Worm (Caenorhabditis elegans) whole organism, L4 larva: ENCODE data around the gene C39E9.12.
A peak's percentile ranks its signal among the peaks of the same experiment; 100 is the strongest.

Experiments
- F10B5.3 ChIP-seq: sonication (generic microtip); optimal IDR thresholded peaks from 2 replicates; lab custom pipeline; 2016; ENCODE audit warnings: mild to moderate bottlenecking, missing genetic modification characterization, missing compliant biosample characterization
- R02D3.7 ChIP-seq: fragments of 150-350 bp; sonication (generic microtip); optimal IDR thresholded peaks from 3 replicates; lab custom pipeline; 2014; ENCODE audit warnings: missing biosample characterization, missing genetic modification characterization
- T26A8.4 ChIP-seq: fragments of 200-800 bp; sonication (Bioruptor generic); IDR thresholded peaks from 2 replicates; pipeline ENCODE4 v1.3.6; 2022; ENCODE audit warnings: missing genetic modification characterization, missing compliant biosample characterization
- Y5F2A.4 ChIP-seq: fragments of 200-800 bp; sonication (Bioruptor generic); optimal IDR thresholded peaks from 2 replicates; lab custom pipeline; 2018; ENCODE audit warnings: mild to moderate bottlenecking, missing genetic modification characterization, missing compliant biosample characterization
- ZK546.5 ChIP-seq, 2 experiments: sonication (generic microtip); optimal IDR thresholded peaks; 2 replicates each; lab custom pipeline; 2017; ENCODE audit warnings: missing biosample characterization in 2 of 2, missing genetic modification characterization in 2 of 2
- ceh-20 ChIP-seq: fragments of 200-800 bp; sonication (Bioruptor generic); IDR thresholded peaks from 2 replicates; pipeline ENCODE4 v1.3.6; 2022; ENCODE audit warnings: missing genetic modification reagents, missing genetic modification characterization, missing compliant biosample characterization
- ceh-44 ChIP-seq: fragments of 200-800 bp; sonication (Bioruptor generic); IDR thresholded peaks from 2 replicates; pipeline ENCODE4 v1.3.6; 2022; ENCODE audit warnings: missing genetic modification reagents, missing genetic modification characterization, missing compliant biosample characterization
- daf-12 ChIP-seq: fragments of 150-350 bp; optimal IDR thresholded peaks from 2 replicates; lab custom pipeline; 2014; ENCODE audit warnings: missing biosample characterization, missing genetic modification reagents, missing genetic modification characterization
- daf-8 ChIP-seq: fragments of 200-800 bp; sonication (Bioruptor generic); IDR thresholded peaks from 2 replicates; pipeline ENCODE4 v1.3.6; 2022; ENCODE audit warnings: missing genetic modification characterization, missing compliant biosample characterization
- dmd-6 ChIP-seq: fragments of 200-800 bp; sonication (Bioruptor generic); IDR thresholded peaks from 2 replicates; pipeline ENCODE4 v1.3.6; 2022; ENCODE audit warnings: missing genetic modification reagents, missing genetic modification characterization, missing compliant biosample characterization
- dmd-9 ChIP-seq: fragments of 200-800 bp; sonication (Bioruptor generic); IDR thresholded peaks from 2 replicates; pipeline ENCODE4 v1.3.6; 2022; ENCODE audit warnings: missing genetic modification reagents, missing genetic modification characterization, missing compliant biosample characterization
- dve-1 ChIP-seq: sonication (generic microtip); optimal IDR thresholded peaks from 2 replicates; lab custom pipeline; 2017; ENCODE audit warnings: antibody characterized with exemption, mild to moderate bottlenecking, missing genetic modification characterization, missing compliant biosample characterization; ENCODE audit not compliant: insufficient read depth
- egl-43 ChIP-seq: fragments of 200-800 bp; sonication (Bioruptor generic); IDR thresholded peaks from 2 replicates; pipeline ENCODE4 v1.3.6; 2022; ENCODE audit warnings: missing genetic modification reagents, missing genetic modification characterization, missing compliant biosample characterization
- fos-1 ChIP-seq: fragments of 150-350 bp; optimal IDR thresholded peaks from 2 replicates; lab custom pipeline; 2014; ENCODE audit warnings: missing biosample characterization, missing genetic modification characterization
- hlh-11 ChIP-seq: fragments of 200-800 bp; sonication (Bioruptor generic); optimal IDR thresholded peaks from 2 replicates; lab custom pipeline; 2018; ENCODE audit warnings: mild to moderate bottlenecking, missing genetic modification characterization, missing compliant biosample characterization
- lin-29 ChIP-seq: fragments of 200-800 bp; sonication (Bioruptor generic); IDR thresholded peaks from 2 replicates; pipeline ENCODE4 v1.3.6; 2022; ENCODE audit warnings: missing genetic modification reagents, missing genetic modification characterization, missing compliant biosample characterization
- lir-3 ChIP-seq: sonication (generic microtip); optimal IDR thresholded peaks from 2 replicates; lab custom pipeline; 2016; ENCODE audit warnings: mild to moderate bottlenecking, missing genetic modification characterization, missing compliant biosample characterization
- lsy-2 ChIP-seq, 2 experiments: fragments of 150-350 bp in 1 of 2; sonication (generic microtip) in 1 of 2; optimal IDR thresholded peaks; 2 replicates each; lab custom pipeline; 2014 to 2017; ENCODE audit warnings: missing biosample characterization in 2 of 2, missing genetic modification characterization in 2 of 2
- madf-5 ChIP-seq, 2 experiments: fragments of 200-800 bp; sonication (Bioruptor generic); IDR thresholded peaks; 2 replicates each; pipeline ENCODE4 v1.3.6; 2022; ENCODE audit warnings: missing compliant biosample characterization in 2 of 2, missing genetic modification characterization in 2 of 2
- mdl-1 ChIP-seq, 2 experiments: fragments of 150-350 bp in 1 of 2; sonication (generic microtip) in 1 of 2; optimal IDR thresholded peaks; 2 replicates each; lab custom pipeline; 2014 to 2017; ENCODE audit warnings: missing biosample characterization in 2 of 2, missing genetic modification characterization in 2 of 2
- mep-1 ChIP-seq: fragments of 150-350 bp; sonication (generic microtip); optimal IDR thresholded peaks from 3 replicates; lab custom pipeline; 2014; ENCODE audit warnings: missing biosample characterization, missing genetic modification characterization
- mes-2 ChIP-seq: sonication (generic microtip); optimal IDR thresholded peaks from 2 replicates; lab custom pipeline; 2016; ENCODE audit warnings: missing genotype, mild to moderate bottlenecking, missing genetic modification characterization, missing compliant biosample characterization; ENCODE audit not compliant: poor library complexity, severe bottlenecking
- nhr-25 ChIP-seq: sonication (generic microtip); optimal IDR thresholded peaks from 2 replicates; lab custom pipeline; 2017; ENCODE audit warnings: missing genetic modification characterization, mild to moderate bottlenecking, missing compliant biosample characterization, antibody characterized with exemption, moderate library complexity, borderline replicate concordance; ENCODE audit not compliant: insufficient read depth
- nhr-41 ChIP-seq: fragments of 200-800 bp; sonication (Bioruptor generic); IDR thresholded peaks from 2 replicates; pipeline ENCODE4 v1.3.6; 2022; ENCODE audit warnings: missing genetic modification reagents, missing genetic modification characterization, missing compliant biosample characterization
- nhr-42 ChIP-seq: fragments of 200-800 bp; sonication (Bioruptor generic); IDR thresholded peaks from 2 replicates; pipeline ENCODE4 v1.3.6; 2022; ENCODE audit warnings: missing genetic modification characterization, missing compliant biosample characterization
- php-3 ChIP-seq: fragments of 200-800 bp; sonication (Bioruptor generic); IDR thresholded peaks from 2 replicates; pipeline ENCODE4 v1.3.6; 2022; ENCODE audit warnings: missing genetic modification reagents, missing genetic modification characterization, missing compliant biosample characterization
- snpc-4 ChIP-seq: fragments of 150-350 bp; optimal IDR thresholded peaks from 2 replicates; lab custom pipeline; 2014; ENCODE audit warnings: missing biosample characterization, missing genetic modification characterization
- tra-1 ChIP-seq: fragments of 200-800 bp; sonication (Bioruptor generic); IDR thresholded peaks from 2 replicates; pipeline ENCODE4 v1.3.6; 2022; ENCODE audit warnings: missing genetic modification reagents, missing genetic modification characterization, missing compliant biosample characterization
- unc-130 ChIP-seq: sonication (generic microtip); optimal IDR thresholded peaks from 2 replicates; lab custom pipeline; 2016; ENCODE audit warnings: missing genetic modification reagents, missing genetic modification characterization, missing compliant biosample characterization
- unc-62 ChIP-seq, 3 experiments: fragments of 150-350 bp in 1 of 3; sonication (generic microtip); optimal IDR thresholded peaks in 2 of 3; peaks in 1 of 3; 1 replicate in 1 of 3; 2 replicates in 2 of 3; lab custom pipeline; 2014 to 2017; ENCODE audit warnings: missing biosample characterization in 3 of 3, missing genetic modification characterization in 3 of 3, missing genetic modification reagents in 3 of 3, missing genotype in 1 of 3
- vab-7 ChIP-seq: fragments of 200-800 bp; sonication (Bioruptor generic); IDR thresholded peaks from 2 replicates; pipeline ENCODE4 v1.3.6; 2022; ENCODE audit warnings: missing genetic modification reagents, missing genetic modification characterization, missing compliant biosample characterization
- zfp-2 ChIP-seq: sonication (generic microtip); optimal IDR thresholded peaks from 2 replicates; lab custom pipeline; 2016; ENCODE audit warnings: mild to moderate bottlenecking, missing genetic modification characterization, missing compliant biosample characterization
- zip-2 ChIP-seq: fragments of 150-350 bp; optimal IDR thresholded peaks from 2 replicates; lab custom pipeline; 2014; ENCODE audit warnings: missing biosample characterization, missing genetic modification characterization

C39E9.12 gene

ce11 chrIV:13082836-13083763 lies 10.7 kb upstream of the C39E9.12 start (continued):
- 0 out of 2 replicates have a peak, but pooled peaks have one; percentile 18 for TF ChIP-seq dmd-6 (GFP tag; lab: Robert Waterston, UW)
- no peak for TF ChIP-seq ceh-44
- no peak for TF ChIP-seq unc-130 (GFP tag; lab: Kevin White, UChicago)
- no peak for TF ChIP-seq nhr-42 (GFP tag; lab: Robert Waterston, UW)
- 0 out of 2 replicates have a peak, but pooled peaks have one; percentile 17 for TF ChIP-seq dmd-9 (GFP tag; lab: Robert Waterston, UW)
- no peak for TF ChIP-seq daf-8 (GFP tag; lab: Robert Waterston, UW)
- no peak for TF ChIP-seq lin-29 (GFP tag; lab: Robert Waterston, UW)
- TF ChIP-seq ceh-20 (GFP tag; lab: Robert Waterston, UW): peak; percentile 41; the same call in 1 of the 2 replicates
- no peak for TF ChIP-seq T26A8.4 (GFP tag; lab: Robert Waterston, UW)
- no peak for TF ChIP-seq ZK546.5 (tag; optimal IDR thresholded peaks at IDR 0.05; lab: Kevin White, UChicago)
- TF ChIP-seq lir-3 (tag; lab: Kevin White, UChicago): no peak
- no peak for TF ChIP-seq zfp-2 (tag; lab: Kevin White, UChicago)
- TF ChIP-seq Y5F2A.4 (GFP tag; lab: Kevin White, UChicago): no peak
- TF ChIP-seq nhr-41: no peak
- TF ChIP-seq lsy-2 (tag; optimal IDR thresholded peaks at IDR 0.05; lab: Kevin White, UChicago): no peak
- TF ChIP-seq hlh-11 (tag; lab: Kevin White, UChicago): no peak
- peak; percentile 39 for TF ChIP-seq dve-1
- TF ChIP-seq egl-43 (GFP tag; lab: Robert Waterston, UW): no peak
- TF ChIP-seq mdl-1 (tag; optimal IDR thresholded peaks at IDR 0.05; lab: Kevin White, UChicago): no peak
- TF ChIP-seq snpc-4 (tag; lab: Kevin White, UChicago): no peak
- TF ChIP-seq nhr-25 (tag; lab: Kevin White, UChicago): peak; percentile 81
- no peak for TF ChIP-seq php-3
- TF ChIP-seq zip-2 (tag; lab: Kevin White, UChicago): no peak
- TF ChIP-seq R02D3.7 (tag; lab: Kevin White, UChicago): no peak
- no peak for TF ChIP-seq mep-1

ce11 chrIV:13085675-13086074 lies 8.1 kb upstream of the C39E9.12 start:
- TF ChIP-seq unc-62 (GFP tag; optimal IDR thresholded peaks at IDR 0.05 in 1 of 2; lab: Kevin White, UChicago) (peak in 1 of 2 experiments; percentile 91), unc-62 (tag; optimal IDR thresholded peaks at IDR 0.05; lab: Kevin White, UChicago) (no peak), F10B5.3 (tag; lab: Kevin White, UChicago) (no peak)

- TF ChIP-seq nhr-42 (GFP tag; lab: Robert Waterston, UW) (no peak), tra-1 (GFP tag; lab: Robert Waterston, UW) (no peak), unc-130 (GFP tag; lab: Kevin White, UChicago) (no peak), madf-5 (GFP tag; IDR thresholded peaks at IDR 0.05; lab: Robert Waterston, UW) (no peak), mes-2 (tag; lab: Kevin White, UChicago) (no peak), fos-1 (tag; lab: Kevin White, UChicago) (no peak), daf-12 (no peak), mep-1 (no peak), vab-7 (GFP tag; lab: Robert Waterston, UW) (no peak), dmd-9 (GFP tag; lab: Robert Waterston, UW) (no peak)
- TF ChIP-seq, all 104 proteins: peak for 0
Measured at ce11 chrIV:13086705-13087104, 7.1 kb upstream of the C39E9.12 start, which contains the start of gene spin-2. TSS of gene spin-2 (plus strand) at chrIV:13087005.
